Fruit fly (Drosophila melanogaster) S2 (cell line): ENCODE data around the gene CG14227.

Source experiments
- CG8478 ChIP-seq: fragments of >200 bp; optimal IDR thresholded peaks from 2 replicates; lab custom pipeline; 2018
- CTCF ChIP-seq, 2 experiments: fragments of >200 bp; optimal IDR thresholded peaks; 2 replicates each; lab custom pipeline; 2018

The CG14227 gene

dm6 chrX:19688848-19689247 lies at the start of gene CG14227:
Gene CG14227, minus strand, starts transcription at chrX:19688948.
- no peak for TF ChIP-seq CTCF (optimal IDR thresholded peaks at IDR 0.05; lab: Kevin White, UChicago)
- no peak for TF ChIP-seq CG8478 (lab: Kevin White, UChicago)

dm6 chrX:19737872-19738271 lies 49.1 kb upstream of the CG14227 start:
- no peak for TF ChIP-seq CG8478 (lab: Kevin White, UChicago)
- TF ChIP-seq CTCF (optimal IDR thresholded peaks at IDR 0.05; lab: Kevin White, UChicago): no peak

dm6 chrX:19735270-19735669 lies 46.5 kb upstream of the CG14227 start, which contains the start of gene CG14234:
Gene CG14234, plus strand, starts transcription at chrX:19735570.
- no peak for TF ChIP-seq CG8478 (lab: Kevin White, UChicago)
- TF ChIP-seq CTCF (optimal IDR thresholded peaks at IDR 0.05; lab: Kevin White, UChicago): no peak

dm6 chrX:19730844-19731243 lies 42.1 kb upstream of the CG14227 start, which contains the start of gene AP-1-2beta:
Gene AP-1-2beta, plus strand, starts transcription at chrX:19731004.
- TF ChIP-seq CTCF (optimal IDR thresholded peaks at IDR 0.05; lab: Kevin White, UChicago) (no peak), CG8478 (lab: Kevin White, UChicago) (no peak)

dm6 chrX:19717988-19718973 lies 29.5 kb upstream of the CG14227 start, which contains the start of gene CG12531:
Gene CG12531, plus strand, starts transcription at chrX:19718923.
- no peak for TF ChIP-seq CG8478 (lab: Kevin White, UChicago)
- peak; percentile 62 to 76 for TF ChIP-seq CTCF (optimal IDR thresholded peaks at IDR 0.05; lab: Kevin White, UChicago)

dm6 chrX:19717041-19717440 lies 28.3 kb upstream of the CG14227 start:
- TF ChIP-seq CTCF (optimal IDR thresholded peaks at IDR 0.05; lab: Kevin White, UChicago): no peak
- no peak for TF ChIP-seq CG8478 (lab: Kevin White, UChicago)

dm6 chrX:19716325-19716917 lies 27.7 kb upstream of the CG14227 start:
- TF ChIP-seq CG8478 (lab: Kevin White, UChicago): no peak
- TF ChIP-seq CTCF (optimal IDR thresholded peaks at IDR 0.05; lab: Kevin White, UChicago): no peak

dm6 chrX:19714816-19715215 lies 26.1 kb upstream of the CG14227 start:
- TF ChIP-seq CTCF (optimal IDR thresholded peaks at IDR 0.05; lab: Kevin White, UChicago): no peak
- no peak for TF ChIP-seq CG8478 (lab: Kevin White, UChicago)

- TF ChIP-seq CTCF (optimal IDR thresholded peaks at IDR 0.05; lab: Kevin White, UChicago): no peak
- TF ChIP-seq CG8478 (lab: Kevin White, UChicago): no peak
Measured at dm6 chrX:19712898-19713627, 24.3 kb upstream of the CG14227 start, which contains the start of gene meso18E. Gene meso18E, minus strand, starts transcription at chrX:19713045.

dm6 chrX:19711936-19712335 lies 23.2 kb upstream of the CG14227 start:
- TF ChIP-seq CTCF (optimal IDR thresholded peaks at IDR 0.05; lab: Kevin White, UChicago) (no peak), CG8478 (lab: Kevin White, UChicago) (no peak)

- TF ChIP-seq CG8478 (lab: Kevin White, UChicago): no peak
Measured at dm6 chrX:19704083-19704482, 15.3 kb upstream of the CG14227 start, which contains the start of the genes CG14230 and CG14232. Gene CG14230, plus strand, starts transcription at chrX:19704176. Gene CG14232, minus strand, starts transcription at chrX:19704259.

- no peak for TF ChIP-seq CG8478 (lab: Kevin White, UChicago)
- no peak for TF ChIP-seq CTCF (optimal IDR thresholded peaks at IDR 0.05; lab: Kevin White, UChicago)
Measured at dm6 chrX:19701611-19702010, 12.9 kb upstream of the CG14227 start, which contains the start of gene Tcs4. Gene Tcs4, minus strand, starts transcription at chrX:19701755.

- no peak for TF ChIP-seq CG8478 (lab: Kevin White, UChicago)
- TF ChIP-seq CTCF (optimal IDR thresholded peaks at IDR 0.05; lab: Kevin White, UChicago): no peak
Measured at dm6 chrX:19697255-19697877, 8.6 kb upstream of the CG14227 start.

- peak in 1 of 2 experiments; percentile 12 for TF ChIP-seq CTCF (optimal IDR thresholded peaks at IDR 0.05; lab: Kevin White, UChicago)
- TF ChIP-seq CG8478 (lab: Kevin White, UChicago): no peak
Measured at dm6 chrX:19696845-19697244, 8.1 kb upstream of the CG14227 start, which contains the start of gene Cdc42. Gene Cdc42, plus strand, starts transcription at chrX:19697091.
